Worm (Caenorhabditis elegans): ENCODE measurements around the gene W02F12.4.

The W02F12.4 gene

ce11 chrV:6683282-6683681 lies 23.5 kb downstream of the W02F12.4 start:
- no peak for TF ChIP-seq lin-11 (tag; optimal IDR thresholded peaks at IDR 0.05)
- TF ChIP-seq nhr-11 (tag; optimal IDR thresholded peaks at IDR 0.05), result no peak
- TF ChIP-seq dmd-4 (tag; optimal IDR thresholded peaks at IDR 0.05), result no peak
- no peak for TF ChIP-seq sma-9 (GFP tag; optimal IDR thresholded peaks at IDR 0.05)
- no peak for TF ChIP-seq sma-9 (tag; optimal IDR thresholded peaks at IDR 0.05)
- TF ChIP-seq mbf-1 (tag; optimal IDR thresholded peaks at IDR 0.05), result no peak
- no peak for TF ChIP-seq nhr-129 (tag; optimal IDR thresholded peaks at IDR 0.05)
- TF ChIP-seq blmp-1 (tag; optimal IDR thresholded peaks at IDR 0.05; ENCODE audit: insufficient read depth), result no peak
- no peak for TF ChIP-seq snpc-4 (tag; optimal IDR thresholded peaks at IDR 0.05)
- no peak for TF ChIP-seq egl-27 (tag; optimal IDR thresholded peaks at IDR 0.05)
- TF ChIP-seq nhr-237 (tag; optimal IDR thresholded peaks at IDR 0.05), result no peak
- no peak for TF ChIP-seq C34F6.9 (tag; optimal IDR thresholded peaks at IDR 0.05)
- TF ChIP-seq zag-1 (tag; optimal IDR thresholded peaks at IDR 0.05), result no peak
- no peak for TF ChIP-seq crh-2 (tag; optimal IDR thresholded peaks at IDR 0.05)
- no peak for TF ChIP-seq nhr-10 (tag; optimal IDR thresholded peaks at IDR 0.05)
- no peak for TF ChIP-seq ztf-4 (tag; optimal IDR thresholded peaks at IDR 0.05)
- no peak for TF ChIP-seq lsy-2 (tag; optimal IDR thresholded peaks at IDR 0.05)

- TF ChIP-seq ztf-11 (tag; optimal IDR thresholded peaks at IDR 0.05) (no peak), nhr-12 (tag; optimal IDR thresholded peaks at IDR 0.05) (no peak), nhr-11 (tag; optimal IDR thresholded peaks at IDR 0.05) (no peak), ZK546.5 (tag; optimal IDR thresholded peaks at IDR 0.05) (no peak), skn-1 (tag; optimal IDR thresholded peaks at IDR 0.05) (no peak), egl-27 (tag; optimal IDR thresholded peaks at IDR 0.05) (no peak), snpc-4 (tag; optimal IDR thresholded peaks at IDR 0.05) (no peak), aly-2 (tag; optimal IDR thresholded peaks at IDR 0.05) (no peak), ama-1 (optimal IDR thresholded peaks at IDR 0.05) (no peak)
These were observed 25.2 kb downstream of the W02F12.4 start, which contains the start of gene egl-46 for ce11 chrV:6681501-6681900. egl-46 (minus strand) TSS chrV:6681573.

- TF ChIP-seq zag-1 (tag; optimal IDR thresholded peaks at IDR 0.05), result no peak
- TF ChIP-seq blmp-1 (tag; optimal IDR thresholded peaks at IDR 0.05; ENCODE audit: insufficient read depth), result no peak
- TF ChIP-seq snpc-4 (tag; optimal IDR thresholded peaks at IDR 0.05), result no peak
- no peak for TF ChIP-seq nhr-25 (tag; optimal IDR thresholded peaks at IDR 0.05)
- TF ChIP-seq sma-9 (GFP tag; optimal IDR thresholded peaks at IDR 0.05), result peak; percentile 19
- TF ChIP-seq sma-9 (tag; optimal IDR thresholded peaks at IDR 0.05), result no peak
- no peak for TF ChIP-seq elt-1 (tag; optimal IDR thresholded peaks at IDR 0.05)
- peak; percentile 4 for TF ChIP-seq fos-1 (tag; optimal IDR thresholded peaks at IDR 0.05)
These were observed 30.4 kb downstream of the W02F12.4 start, which contains the start of gene cest-34 for ce11 chrV:6676158-6676849. cest-34 (plus strand) TSS chrV:6676799.

ce11 chrV:6673967-6674366 lies 32.8 kb downstream of the W02F12.4 start, which contains the start of gene cest-31:
cest-31 (plus strand) TSS chrV:6674267.
- TF ChIP-seq nhr-10 (tag; optimal IDR thresholded peaks at IDR 0.05) (no peak), nhr-129 (tag; optimal IDR thresholded peaks at IDR 0.05) (no peak), nhr-12 (tag; optimal IDR thresholded peaks at IDR 0.05) (no peak), unc-62 (GFP tag; optimal IDR thresholded peaks at IDR 0.05) (no peak), lin-11 (tag; optimal IDR thresholded peaks at IDR 0.05) (no peak), nhr-11 (tag; optimal IDR thresholded peaks at IDR 0.05) (no peak), dmd-4 (tag; optimal IDR thresholded peaks at IDR 0.05) (no peak), peb-1 (tag; optimal IDR thresholded peaks at IDR 0.05) (no peak), ztf-4 (tag; optimal IDR thresholded peaks at IDR 0.05) (no peak), nhr-77 (tag; optimal IDR thresholded peaks at IDR 0.05) (no peak), lin-39 (tag; optimal IDR thresholded peaks at IDR 0.05) (no peak), mbf-1 (tag; optimal IDR thresholded peaks at IDR 0.05) (no peak), elt-3 (tag; optimal IDR thresholded peaks at IDR 0.05) (no peak), sem-4 (tag; optimal IDR thresholded peaks at IDR 0.05) (no peak), aly-2 (tag; optimal IDR thresholded peaks at IDR 0.05) (no peak), elt-1 (tag; optimal IDR thresholded peaks at IDR 0.05) (no peak)

DNA sequence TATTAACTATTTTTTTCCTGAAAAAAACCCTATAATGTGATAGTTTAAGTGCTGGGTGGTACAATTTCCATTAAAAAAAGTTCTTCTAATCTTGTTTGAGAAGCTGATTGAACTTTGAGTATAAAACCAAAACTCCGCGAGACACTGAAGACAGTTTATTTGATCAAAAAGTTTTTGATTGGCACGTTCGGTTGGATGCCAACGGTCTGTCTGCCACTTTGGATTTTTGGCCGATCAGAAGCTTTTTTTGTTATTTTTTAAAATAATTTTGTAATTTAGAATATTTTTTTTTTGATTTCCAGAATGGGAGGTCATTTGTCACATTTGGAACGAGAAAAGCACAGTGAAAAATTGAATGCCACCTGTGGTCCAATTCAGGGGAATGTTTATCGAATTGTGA lies 37.2 kb downstream of the W02F12.4 start, which contains the start of gene cest-28:
TSS of gene cest-28 (plus strand) at position 301 of the 400 bp plus-strand sequence.
- no peak for TF ChIP-seq mab-5 (tag; optimal IDR thresholded peaks at IDR 0.05)
- no peak for TF ChIP-seq nhr-23 (tag; optimal IDR thresholded peaks at IDR 0.05)

Measured in whole organism, L2 larva.